Worm (Caenorhabditis elegans) whole organism, late embryonic: ENCODE data around the gene F32D8.5.

Experiments
- ceh-2 ChIP-seq: sonication (generic microtip); optimal IDR thresholded peaks from 2 replicates; lab custom pipeline; 2016; ENCODE audit warnings: missing genotype, missing genetic modification characterization, missing compliant biosample characterization
- nhr-11 ChIP-seq: fragments of 150-350 bp; optimal IDR thresholded peaks from 2 replicates; lab custom pipeline; 2014; ENCODE audit warnings: missing biosample characterization, missing genetic modification characterization
- odd-2 ChIP-seq: sonication (generic microtip); optimal IDR thresholded peaks from 2 replicates; lab custom pipeline; 2017; ENCODE audit warnings: antibody characterized with exemption, mild to moderate bottlenecking, missing genetic modification characterization, missing compliant biosample characterization
- pqm-1 ChIP-seq: sonication (generic microtip); optimal IDR thresholded peaks from 2 replicates; lab custom pipeline; 2016; ENCODE audit warnings: missing genetic modification characterization, missing compliant biosample characterization
- ttx-3 ChIP-seq: sonication (generic microtip); optimal IDR thresholded peaks from 2 replicates; lab custom pipeline; 2016; ENCODE audit warnings: missing genetic modification reagents, missing genetic modification characterization, missing compliant biosample characterization
- unc-86 ChIP-seq: sonication (generic microtip); optimal IDR thresholded peaks from 2 replicates; lab custom pipeline; 2016; ENCODE audit warnings: missing genetic modification characterization, missing compliant biosample characterization

- no peak for TF ChIP-seq unc-86 (tag; lab: Kevin White, UChicago)
- TF ChIP-seq pqm-1 (tag; lab: Kevin White, UChicago) = no peak
- TF ChIP-seq ttx-3 (tag; lab: Kevin White, UChicago) = no peak
- TF ChIP-seq odd-2 (tag; lab: Kevin White, UChicago) = no peak
- TF ChIP-seq ceh-2 = no peak
- TF ChIP-seq nhr-11 = no peak
Measured at ce11 chrV:10942161-10942560, 47.6 kb downstream of the F32D8.5 start, which contains the start of gene zip-9.
